Fruit fly (Drosophila melanogaster): ENCODE data around the gene ppk31.

The ppk31 gene

dm6 chr3R:27204694-27205414 lies 41.9 kb downstream of the ppk31 start (continued):
- TF ChIP-seq lov (optimal IDR thresholded peaks at IDR 0.05) (no peak), lov (GFP tag; IDR thresholded peaks at IDR 0.05) (peak; percentile 26; the same call in 1 of the 3 replicates), CG12391 (tag; optimal IDR thresholded peaks at IDR 0.05) (peak; percentile 14), croc (GFP tag; conservative IDR thresholded peaks at IDR 0.05) (0 out of 3 replicates have a peak, but pooled peaks have one; percentile 17), nerfin-1 (tag; optimal IDR thresholded peaks at IDR 0.05) (peak; percentile 22), Meics (GFP tag; optimal IDR thresholded peaks at IDR 0.05) (no peak), dmrt11E (tag; optimal IDR thresholded peaks at IDR 0.05) (peak; percentile 61), z (GFP tag; IDR thresholded peaks at IDR 0.05) (no peak), Oli (tag; optimal IDR thresholded peaks at IDR 0.05) (peak; percentile 30), CG10979 (tag; optimal IDR thresholded peaks at IDR 0.05) (peak; percentile 62), slbo (GFP tag; IDR thresholded peaks at IDR 0.05) (peak; percentile 30; the same call in 1 of the 2 replicates), dm (GFP tag; optimal IDR thresholded peaks at IDR 0.05) (no peak), Mad (GFP tag; optimal IDR thresholded peaks at IDR 0.05) (no peak), CG18262 (tag; optimal IDR thresholded peaks at IDR 0.05) (peak; percentile 66), CG12236 (GFP tag; optimal IDR thresholded peaks at IDR 0.05) (no peak), lab (GFP tag; optimal IDR thresholded peaks at IDR 0.05) (peak; percentile 9), E2f2 (GFP tag; IDR thresholded peaks at IDR 0.05) (0 out of 2 replicates have a peak, but pooled peaks have one; percentile 9), CG32772 (GFP tag; IDR thresholded peaks at IDR 0.05) (0 out of 2 replicates have a peak, but pooled peaks have one; percentile 11), CG4424 (GFP tag; optimal IDR thresholded peaks at IDR 0.05) (peak; percentile 27), CG10565 (GFP tag; optimal IDR thresholded peaks at IDR 0.05) (no peak), CG9727 (GFP tag; optimal IDR thresholded peaks at IDR 0.05) (peak; percentile 35), sr (GFP tag; IDR thresholded peaks at IDR 0.05) (no peak), Ptx1 (GFP tag; IDR thresholded peaks at IDR 0.05) (0 out of 2 replicates have a peak, but pooled peaks have one; percentile 13), vvl (GFP tag; IDR thresholded peaks at IDR 0.05) (0 out of 2 replicates have a peak, but pooled peaks have one; percentile 15), gem (tag; optimal IDR thresholded peaks at IDR 0.05) (peak; percentile 47), CG16813 (GFP tag; IDR thresholded peaks at IDR 0.05; ENCODE audit: partially characterized antibody) (no peak), CG7839 (tag; optimal IDR thresholded peaks at IDR 0.05) (peak; percentile 19), CG31224 (GFP tag; IDR thresholded peaks at IDR 0.05) (no peak), lmd (GFP tag; IDR thresholded peaks at IDR 0.05) (0 out of 2 replicates have a peak, but pooled peaks have one; percentile 20), ind (GFP tag; optimal IDR thresholded peaks at IDR 0.05) (peak; percentile 14), D (optimal IDR thresholded peaks at IDR 0.05) (no peak), D (GFP tag; optimal IDR thresholded peaks at IDR 0.05) (peak; percentile 35), Sox100B (GFP tag; optimal IDR thresholded peaks at IDR 0.05) (peak; percentile 33), bcd (GFP tag; optimal IDR thresholded peaks at IDR 0.05) (peak; percentile 25), CG6254 (GFP tag; optimal IDR thresholded peaks at IDR 0.05) (peak; percentile 41), zfh1 (GFP tag; IDR thresholded peaks at IDR 0.05) (peak; percentile 56; the same call in 1 of the 3 replicates), row (GFP tag; IDR thresholded peaks at IDR 0.05) (peak; percentile 78), CG33213 (GFP tag; optimal IDR thresholded peaks at IDR 0.05) (no peak), Blimp-1 (GFP tag; optimal IDR thresholded peaks at IDR 0.05) (peak; percentile 43), Bgb (GFP tag; IDR thresholded peaks at IDR 0.05; ENCODE audit: partially characterized antibody) (no peak), CG15601 (tag; optimal IDR thresholded peaks at IDR 0.05) (peak; percentile 9), Spps (tag; optimal IDR thresholded peaks at IDR 0.05) (peak; percentile 32), CG11695 (GFP tag; IDR thresholded peaks at IDR 0.05) (0 out of 3 replicates have a peak, but pooled peaks have one; percentile 27), bsh (GFP tag; optimal IDR thresholded peaks at IDR 0.05) (peak in 1 of 2 experiments; percentile 31), Eip74EF (GFP tag; optimal IDR thresholded peaks at IDR 0.05) (no peak), H15 (GFP tag; IDR thresholded peaks at IDR 0.05) (peak; percentile 41; the same call in 1 of the 3 replicates), Abd-B (GFP tag; optimal IDR thresholded peaks at IDR 0.05) (peak; percentile 31), CG6175 (GFP tag; IDR thresholded peaks at IDR 0.05) (no peak)
